Worm (Caenorhabditis elegans): ENCODE results near the gene F53C3.7.

The F53C3.7 gene

DNA sequence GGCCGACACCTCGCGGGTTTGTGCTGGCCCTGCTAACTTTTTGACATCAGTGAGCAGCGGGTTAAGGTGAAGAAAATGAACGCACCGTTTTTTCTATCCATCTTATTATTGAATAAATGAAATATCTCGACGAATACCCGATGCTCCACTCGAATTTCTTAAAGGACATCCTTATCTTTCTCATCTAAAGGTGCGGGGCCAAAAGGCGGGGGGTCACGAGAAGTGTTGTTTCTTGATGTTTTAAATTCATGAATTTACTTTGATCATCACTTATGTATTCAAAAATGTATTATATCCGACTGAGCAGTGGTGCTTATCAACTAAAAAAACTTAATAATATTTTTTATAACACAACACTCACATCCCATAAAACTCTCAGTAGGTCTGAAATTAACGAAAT lies 30.2 kb upstream of the F53C3.7 start, which contains the start of gene nhr-261:
nhr-261 (minus strand) TSS at position 101 of the 400 bp plus-strand sequence.
- TF ChIP-seq unc-55 (GFP tag; optimal IDR thresholded peaks at IDR 0.05) (no peak), ZK546.5 (tag; optimal IDR thresholded peaks at IDR 0.05) (no peak), nhr-21 (tag; optimal IDR thresholded peaks at IDR 0.05) (no peak), fos-1 (tag; optimal IDR thresholded peaks at IDR 0.05) (no peak), nhr-23 (tag; optimal IDR thresholded peaks at IDR 0.05) (no peak), egl-27 (tag; optimal IDR thresholded peaks at IDR 0.05) (no peak), aly-2 (tag; optimal IDR thresholded peaks at IDR 0.05) (no peak), dmd-4 (tag; optimal IDR thresholded peaks at IDR 0.05) (no peak), alr-1 (tag; optimal IDR thresholded peaks at IDR 0.05) (no peak), crh-2 (tag; optimal IDR thresholded peaks at IDR 0.05) (no peak), mbf-1 (tag; optimal IDR thresholded peaks at IDR 0.05) (no peak), zag-1 (tag; optimal IDR thresholded peaks at IDR 0.05) (no peak), ztf-1 (GFP tag; conservative IDR thresholded peaks at IDR 0.05) (no peak)

ce11 chrII:3869601-3870000 lies 25.3 kb upstream of the F53C3.7 start, which contains the start of gene oac-10:
TSS of gene oac-10 (plus strand) at chrII:3869901.
- TF ChIP-seq unc-55 (GFP tag; optimal IDR thresholded peaks at IDR 0.05) (no peak), snpc-4 (tag; optimal IDR thresholded peaks at IDR 0.05) (no peak), nhr-129 (tag; optimal IDR thresholded peaks at IDR 0.05) (no peak), nhr-23 (tag; optimal IDR thresholded peaks at IDR 0.05) (no peak)

DNA sequence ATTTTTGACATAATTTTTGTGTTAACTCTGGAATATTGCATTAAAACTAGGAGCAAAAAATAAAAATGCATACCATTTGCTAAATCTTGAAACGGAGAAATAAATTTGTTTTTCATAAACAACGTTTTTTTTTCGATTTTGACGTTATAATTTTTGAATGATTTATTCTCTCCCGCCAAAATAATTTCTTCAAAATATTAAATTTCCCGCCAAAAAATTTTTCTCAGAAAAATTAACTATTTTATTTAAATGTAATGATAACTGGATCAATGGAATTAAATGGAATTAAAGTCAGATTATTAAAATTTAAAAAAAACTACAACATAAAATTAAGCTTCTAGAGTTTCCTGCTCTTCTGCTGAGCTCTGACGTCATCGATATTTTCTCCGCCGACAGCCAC lies 17.7 kb upstream of the F53C3.7 start, which contains the start of gene nep-3:
nep-3 (minus strand) TSS at position 101 of the 400 bp plus-strand sequence.
- TF ChIP-seq gmeb-1 (tag; optimal IDR thresholded peaks at IDR 0.05) (no peak), F13H6.1 (tag; optimal IDR thresholded peaks at IDR 0.05) (no peak), ztf-4 (tag; optimal IDR thresholded peaks at IDR 0.05) (no peak), nhr-25 (tag; optimal IDR thresholded peaks at IDR 0.05) (no peak), blmp-1 (tag; optimal IDR thresholded peaks at IDR 0.05; ENCODE audit: insufficient read depth) (no peak), unc-62 (GFP tag; optimal IDR thresholded peaks at IDR 0.05) (no peak), nhr-237 (tag; optimal IDR thresholded peaks at IDR 0.05) (no peak), dmd-4 (tag; optimal IDR thresholded peaks at IDR 0.05) (no peak), mbf-1 (tag; optimal IDR thresholded peaks at IDR 0.05) (no peak), zag-1 (tag; optimal IDR thresholded peaks at IDR 0.05) (no peak), aly-2 (tag; optimal IDR thresholded peaks at IDR 0.05) (no peak), R02D3.7 (tag; optimal IDR thresholded peaks at IDR 0.05) (no peak), egl-27 (tag; optimal IDR thresholded peaks at IDR 0.05) (no peak), nhr-21 (tag; optimal IDR thresholded peaks at IDR 0.05) (no peak), skn-1 (tag; optimal IDR thresholded peaks at IDR 0.05) (no peak), sma-9 (GFP tag; optimal IDR thresholded peaks at IDR 0.05) (no peak), sma-9 (tag; optimal IDR thresholded peaks at IDR 0.05) (no peak), sma-3 (GFP tag; optimal IDR thresholded peaks at IDR 0.05) (no peak)

- TF ChIP-seq ztf-11 (tag; optimal IDR thresholded peaks at IDR 0.05): no peak
- TF ChIP-seq C34F6.9 (tag; optimal IDR thresholded peaks at IDR 0.05): no peak
- TF ChIP-seq crh-2 (tag; optimal IDR thresholded peaks at IDR 0.05): no peak
- TF ChIP-seq mdl-1 (tag; optimal IDR thresholded peaks at IDR 0.05): no peak
- no peak for TF ChIP-seq lin-13 (GFP tag; optimal IDR thresholded peaks at IDR 0.05)
- no peak for TF ChIP-seq nhr-237 (tag; optimal IDR thresholded peaks at IDR 0.05)
- no peak for TF ChIP-seq fos-1 (tag; optimal IDR thresholded peaks at IDR 0.05)
- TF ChIP-seq ztf-1 (GFP tag; conservative IDR thresholded peaks at IDR 0.05): no peak
- TF ChIP-seq nhr-25 (tag; optimal IDR thresholded peaks at IDR 0.05): no peak
- no peak for TF ChIP-seq nhr-129 (tag; optimal IDR thresholded peaks at IDR 0.05)
- no peak for TF ChIP-seq unc-62 (GFP tag; optimal IDR thresholded peaks at IDR 0.05)
Observed at ce11 chrII:3877874-3878273, 17.0 kb upstream of the F53C3.7 start, which contains the start of gene sdz-7. TSS of gene sdz-7 (minus strand) at chrII:3877974.

DNA sequence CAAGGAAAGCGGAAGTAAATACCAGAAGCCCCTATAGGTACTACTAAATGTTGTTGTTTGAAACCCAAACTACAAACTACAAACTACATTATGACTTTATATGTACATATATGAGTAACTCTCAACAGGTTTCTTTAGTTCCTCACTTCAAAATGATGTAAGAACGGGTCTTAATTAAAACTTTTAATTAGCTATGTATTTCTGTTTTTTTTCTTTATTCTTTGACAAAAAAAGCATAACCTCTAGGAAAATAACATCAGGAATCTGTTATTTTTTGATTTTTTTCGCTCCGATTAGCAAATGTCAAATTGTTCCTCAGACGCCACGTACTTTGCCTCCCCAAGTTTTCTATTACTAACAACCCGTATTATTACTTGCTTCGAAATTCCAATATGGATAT lies 16.5 kb upstream of the F53C3.7 start, which contains the start of gene srh-250:
srh-250 (plus strand) TSS at position 301 of the 400 bp plus-strand sequence.
- TF ChIP-seq mdl-1 (tag; optimal IDR thresholded peaks at IDR 0.05): no peak
- TF ChIP-seq gmeb-1 (tag; optimal IDR thresholded peaks at IDR 0.05): no peak
- no peak for TF ChIP-seq nhr-6 (tag; optimal IDR thresholded peaks at IDR 0.05)
- TF ChIP-seq skn-1 (tag; optimal IDR thresholded peaks at IDR 0.05): no peak
- no peak for TF ChIP-seq unc-39 (tag; optimal IDR thresholded peaks at IDR 0.05)
- TF ChIP-seq elt-3 (tag; optimal IDR thresholded peaks at IDR 0.05): no peak

Data from whole organism, L2 larva.